Worm (Caenorhabditis elegans) whole organism, L4 larva: Measurements from ENCODE around the gene B0286.1.

Experiments
- D1046.2 ChIP-seq: fragments of 200-800 bp; sonication (Bioruptor generic); IDR thresholded peaks from 2 replicates; pipeline ENCODE4 v1.3.6; 2022; ENCODE audit warnings: missing genetic modification characterization, missing compliant biosample characterization
- F26F4.8 ChIP-seq: fragments of 200-800 bp; sonication (Bioruptor generic); conservative IDR thresholded peaks from 2 replicates; pipeline ENCODE4 v1.3.6; 2022; ENCODE audit warnings: missing genetic modification characterization, missing compliant biosample characterization
- F37D6.2 ChIP-seq: sonication (generic microtip); optimal IDR thresholded peaks from 2 replicates; lab custom pipeline; 2016; ENCODE audit warnings: mild to moderate bottlenecking, missing genetic modification characterization, missing compliant biosample characterization
- F44E2.7 ChIP-seq: fragments of 200-800 bp; sonication (Bioruptor generic); IDR thresholded peaks from 2 replicates; pipeline ENCODE4 v2.1.2; 2022; ENCODE audit warnings: missing genetic modification characterization, missing compliant biosample characterization
- T20F7.1 ChIP-seq: fragments of 200-800 bp; sonication (Bioruptor generic); optimal IDR thresholded peaks from 2 replicates; lab custom pipeline; 2018; ENCODE audit warnings: mild to moderate bottlenecking, missing genetic modification characterization, missing compliant biosample characterization
- Y48G9A.11 ChIP-seq: fragments of 200-800 bp; sonication (Bioruptor generic); IDR thresholded peaks from 2 replicates; pipeline ENCODE4 v1.3.6; 2022; ENCODE audit warnings: missing genetic modification reagents, missing genetic modification characterization, missing compliant biosample characterization
- Y5F2A.4 ChIP-seq: fragments of 200-800 bp; sonication (Bioruptor generic); optimal IDR thresholded peaks from 2 replicates; lab custom pipeline; 2018; ENCODE audit warnings: mild to moderate bottlenecking, missing genetic modification characterization, missing compliant biosample characterization
- Y75B8A.6 ChIP-seq: fragments of 200-800 bp; sonication (Bioruptor generic); IDR thresholded peaks from 2 replicates; pipeline ENCODE4 v1.3.6; 2022; ENCODE audit warnings: missing genetic modification reagents, missing genetic modification characterization, missing compliant biosample characterization
- aha-1 ChIP-seq: fragments of 150-350 bp; peaks from one replicate; lab custom pipeline; 2014; ENCODE audit warnings: missing biosample characterization, missing genetic modification characterization
- ama-1 ChIP-seq: fragments of 150-350 bp; optimal IDR thresholded peaks from 2 replicates; lab custom pipeline; 2014; ENCODE audit warnings: inconsistent platforms, mixed read lengths
- attf-4 ChIP-seq: sonication (generic microtip); optimal IDR thresholded peaks from 3 replicates; lab custom pipeline; 2017; ENCODE audit warnings: missing biosample characterization, missing genetic modification characterization
- ceh-44 ChIP-seq: fragments of 200-800 bp; sonication (Bioruptor generic); IDR thresholded peaks from 2 replicates; pipeline ENCODE4 v1.3.6; 2022; ENCODE audit warnings: missing genetic modification reagents, missing genetic modification characterization, missing compliant biosample characterization
- ceh-82 ChIP-seq: sonication (generic microtip); optimal IDR thresholded peaks from 2 replicates; lab custom pipeline; 2017; ENCODE audit warnings: missing biosample characterization, missing genetic modification characterization
- cey-2 ChIP-seq: sonication (generic microtip); optimal IDR thresholded peaks from 3 replicates; lab custom pipeline; 2017; ENCODE audit warnings: missing genetic modification characterization, mild to moderate bottlenecking, missing compliant biosample characterization, antibody characterized with exemption, borderline replicate concordance; ENCODE audit not compliant: insufficient read depth
- dmd-8 ChIP-seq: fragments of 200-800 bp; sonication (Bioruptor generic); IDR thresholded peaks from 2 replicates; pipeline ENCODE4 v1.3.6; 2022; ENCODE audit warnings: missing genetic modification characterization, missing compliant biosample characterization
- dmd-9 ChIP-seq: fragments of 200-800 bp; sonication (Bioruptor generic); IDR thresholded peaks from 2 replicates; pipeline ENCODE4 v1.3.6; 2022; ENCODE audit warnings: missing genetic modification reagents, missing genetic modification characterization, missing compliant biosample characterization
- duxl-1 ChIP-seq: sonication (generic microtip); optimal IDR thresholded peaks from 2 replicates; lab custom pipeline; 2016; ENCODE audit warnings: mild to moderate bottlenecking, missing genetic modification characterization, moderate library complexity, missing compliant biosample characterization; ENCODE audit not compliant: poor library complexity
- egl-27 ChIP-seq: sonication (generic microtip); optimal IDR thresholded peaks from 3 replicates; lab custom pipeline; 2017; ENCODE audit warnings: missing biosample characterization, missing genetic modification reagents, missing genetic modification characterization
- egl-43 ChIP-seq: fragments of 200-800 bp; sonication (Bioruptor generic); IDR thresholded peaks from 2 replicates; pipeline ENCODE4 v1.3.6; 2022; ENCODE audit warnings: missing genetic modification reagents, missing genetic modification characterization, missing compliant biosample characterization
- fkh-10 ChIP-seq: fragments of 150-350 bp; optimal IDR thresholded peaks from 2 replicates; lab custom pipeline; 2014; ENCODE audit warnings: missing biosample characterization, missing genetic modification reagents, missing genetic modification characterization
- hmg-1.1 ChIP-seq: fragments of 200-800 bp; sonication (Bioruptor generic); IDR thresholded peaks from 2 replicates; pipeline ENCODE4 v1.3.6; 2022; ENCODE audit warnings: missing genetic modification reagents, missing genetic modification characterization, missing compliant biosample characterization
- madf-5 ChIP-seq, 2 experiments: fragments of 200-800 bp; sonication (Bioruptor generic); IDR thresholded peaks; 2 replicates each; pipeline ENCODE4 v1.3.6; 2022; ENCODE audit warnings: missing compliant biosample characterization in 2 of 2, missing genetic modification characterization in 2 of 2
- mdl-1 ChIP-seq, 2 experiments: fragments of 150-350 bp in 1 of 2; sonication (generic microtip) in 1 of 2; optimal IDR thresholded peaks; 2 replicates each; lab custom pipeline; 2014 to 2017; ENCODE audit warnings: missing biosample characterization in 2 of 2, missing genetic modification characterization in 2 of 2
- mep-1 ChIP-seq: fragments of 150-350 bp; sonication (generic microtip); optimal IDR thresholded peaks from 3 replicates; lab custom pipeline; 2014; ENCODE audit warnings: missing biosample characterization, missing genetic modification characterization
- mes-2 ChIP-seq: sonication (generic microtip); optimal IDR thresholded peaks from 2 replicates; lab custom pipeline; 2016; ENCODE audit warnings: missing genotype, mild to moderate bottlenecking, missing genetic modification characterization, missing compliant biosample characterization; ENCODE audit not compliant: poor library complexity, severe bottlenecking
- mxl-2 ChIP-seq: fragments of 200-800 bp; sonication (Bioruptor generic); conservative IDR thresholded peaks from 2 replicates; pipeline ENCODE4 v1.3.6; 2022; ENCODE audit warnings: missing genetic modification reagents, missing genetic modification characterization, missing compliant biosample characterization
- nhr-11 ChIP-seq: fragments of 150-350 bp; optimal IDR thresholded peaks from 2 replicates; lab custom pipeline; 2014; ENCODE audit warnings: missing biosample characterization, missing genetic modification characterization
- nhr-111 ChIP-seq: fragments of 200-800 bp; sonication (Bioruptor generic); optimal IDR thresholded peaks from 2 replicates; lab custom pipeline; 2018; ENCODE audit warnings: mild to moderate bottlenecking, missing genetic modification characterization, missing compliant biosample characterization
- nhr-28 ChIP-seq: fragments of 150-350 bp; optimal IDR thresholded peaks from 2 replicates; lab custom pipeline; 2014; ENCODE audit warnings: missing biosample characterization, missing genetic modification characterization
- nhr-48 ChIP-seq: sonication (generic microtip); optimal IDR thresholded peaks from 2 replicates; lab custom pipeline; 2016; ENCODE audit warnings: mild to moderate bottlenecking, missing genetic modification characterization, missing compliant biosample characterization
- nhr-6 ChIP-seq: fragments of 150-350 bp; optimal IDR thresholded peaks from 2 replicates; lab custom pipeline; 2014; ENCODE audit warnings: missing biosample characterization, missing genetic modification characterization
- nhr-77 ChIP-seq: fragments of 150-350 bp; optimal IDR thresholded peaks from 2 replicates; lab custom pipeline; 2014; ENCODE audit warnings: missing biosample characterization, missing genetic modification characterization
- php-3 ChIP-seq: fragments of 200-800 bp; sonication (Bioruptor generic); IDR thresholded peaks from 2 replicates; pipeline ENCODE4 v1.3.6; 2022; ENCODE audit warnings: missing genetic modification reagents, missing genetic modification characterization, missing compliant biosample characterization
- sdz-12 ChIP-seq: fragments of 200-800 bp; sonication (Bioruptor generic); optimal IDR thresholded peaks from 2 replicates; lab custom pipeline; 2018; ENCODE audit warnings: mild to moderate bottlenecking, missing genetic modification characterization, missing compliant biosample characterization
- set-16 ChIP-seq: fragments of 200-800 bp; sonication (Bioruptor generic); IDR thresholded peaks from 2 replicates; pipeline ENCODE4 v1.3.6; 2022; ENCODE audit warnings: missing genetic modification reagents, missing genetic modification characterization, missing compliant biosample characterization
- snpc-1.2 ChIP-seq: fragments of 200-800 bp; sonication (Bioruptor generic); IDR thresholded peaks from 2 replicates; pipeline ENCODE4 v1.3.6; 2022; ENCODE audit warnings: missing genetic modification reagents, missing genetic modification characterization, missing compliant biosample characterization
- unc-130 ChIP-seq: sonication (generic microtip); optimal IDR thresholded peaks from 2 replicates; lab custom pipeline; 2016; ENCODE audit warnings: missing genetic modification reagents, missing genetic modification characterization, missing compliant biosample characterization
- vab-7 ChIP-seq: fragments of 200-800 bp; sonication (Bioruptor generic); IDR thresholded peaks from 2 replicates; pipeline ENCODE4 v1.3.6; 2022; ENCODE audit warnings: missing genetic modification reagents, missing genetic modification characterization, missing compliant biosample characterization
- ztf-11 ChIP-seq: fragments of 150-350 bp; optimal IDR thresholded peaks from 2 replicates; lab custom pipeline; 2014; ENCODE audit warnings: missing biosample characterization, missing genetic modification characterization

Gene B0286.1

DNA sequence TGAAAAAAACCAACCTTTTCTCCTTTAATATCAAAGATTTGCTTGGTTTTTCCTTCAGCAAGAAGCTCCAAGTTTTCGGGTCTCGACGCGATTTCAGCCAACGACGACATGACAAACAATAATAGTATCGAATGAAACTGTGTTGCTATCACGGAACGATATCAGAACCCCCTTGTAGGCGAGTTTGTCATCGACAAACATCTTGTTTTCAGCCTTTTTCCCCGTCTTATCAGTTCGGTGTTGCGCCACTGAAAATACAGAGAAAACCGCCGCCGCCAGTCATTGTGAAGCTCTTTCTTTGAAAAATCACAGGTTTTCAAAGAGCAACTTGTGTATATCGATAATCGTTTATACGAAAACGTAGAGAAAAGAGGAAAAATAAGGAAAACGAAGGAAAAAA lies 5.9 kb upstream of the B0286.1 start, which contains the start of gene paic-1 (continued):
- TF ChIP-seq dmd-8 (GFP tag; lab: Robert Waterston, UW), result 0 out of 2 replicates have a peak, but pooled peaks have one; percentile 18
- peak; percentile 54 for TF ChIP-seq mes-2 (tag; lab: Kevin White, UChicago)
- peak; percentile 50 for TF ChIP-seq mep-1
- no peak for TF ChIP-seq sdz-12 (GFP tag; lab: Kevin White, UChicago)
- no peak for TF ChIP-seq ztf-11 (tag; lab: Kevin White, UChicago)
- TF ChIP-seq nhr-6 (tag; lab: Kevin White, UChicago), result no peak
- TF ChIP-seq ceh-82 (tag; lab: Kevin White, UChicago), result no peak
- no peak for TF ChIP-seq T20F7.1 (GFP tag; lab: Kevin White, UChicago)
- no peak for TF ChIP-seq nhr-77
- no peak for TF ChIP-seq unc-130 (GFP tag; lab: Kevin White, UChicago)
- no peak for TF ChIP-seq nhr-111
- TF ChIP-seq F37D6.2 (tag; lab: Kevin White, UChicago), result no peak
- TF ChIP-seq nhr-28 (tag; lab: Kevin White, UChicago), result peak; percentile 37
- TF ChIP-seq ama-1 (lab: Kevin White, UChicago), result peak; percentile 80
- TF ChIP-seq Y5F2A.4 (GFP tag; lab: Kevin White, UChicago), result no peak
- no peak for TF ChIP-seq Y48G9A.11 (GFP tag; lab: Robert Waterston, UW)
- no peak for TF ChIP-seq aha-1 (tag; lab: Kevin White, UChicago)
- no peak for TF ChIP-seq nhr-48 (tag; lab: Kevin White, UChicago)
- no peak for TF ChIP-seq F44E2.7 (GFP tag; lab: Robert Waterston, UW)
- no peak for TF ChIP-seq fkh-10 (GFP tag; lab: Kevin White, UChicago)
- no peak for TF ChIP-seq ceh-44 (GFP tag; lab: Robert Waterston, UW)
- no peak for TF ChIP-seq snpc-1.2
- TF ChIP-seq vab-7, result no peak
- TF ChIP-seq cey-2 (tag; lab: Kevin White, UChicago), result no peak
- no peak for TF ChIP-seq Y75B8A.6 (GFP tag; lab: Robert Waterston, UW)
- no peak for TF ChIP-seq duxl-1 (tag; lab: Kevin White, UChicago)
- no peak for TF ChIP-seq madf-5 (GFP tag; IDR thresholded peaks at IDR 0.05; lab: Robert Waterston, UW)
- TF ChIP-seq egl-27, result no peak

DNA sequence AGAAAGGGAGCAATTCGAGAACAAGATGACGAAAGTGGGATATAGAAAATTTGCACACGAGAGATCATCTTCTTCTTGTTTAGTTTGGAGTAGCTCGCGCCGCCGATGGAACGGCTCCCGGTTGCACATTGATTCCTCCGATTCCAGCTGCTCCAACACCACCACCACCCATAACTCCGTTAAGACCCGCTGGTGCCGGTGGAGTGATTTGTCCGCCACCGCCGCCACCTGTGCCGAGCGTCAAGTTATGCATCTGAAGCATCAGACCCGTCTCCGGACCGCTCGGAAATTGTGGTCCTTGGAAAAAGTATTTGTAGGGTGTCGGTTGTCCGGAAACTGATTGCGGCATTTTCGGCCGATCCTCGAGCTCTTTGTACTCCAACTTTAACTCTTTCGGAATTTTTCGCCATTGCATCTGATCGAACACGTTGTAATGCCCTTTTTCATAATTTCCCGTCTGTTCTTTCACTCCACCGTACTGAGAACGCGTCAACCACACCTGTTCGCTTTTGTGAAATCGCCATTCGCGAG lies 5.4 kb upstream of the B0286.1 start:
- no peak for TF ChIP-seq mdl-1 (tag; optimal IDR thresholded peaks at IDR 0.05; lab: Kevin White, UChicago)
- TF ChIP-seq cey-2 (tag; lab: Kevin White, UChicago), result no peak
- 0 out of 2 replicates have a peak, but pooled peaks have one; percentile 23 for TF ChIP-seq F26F4.8 (GFP tag; lab: Robert Waterston, UW)
- TF ChIP-seq aha-1 (tag; lab: Kevin White, UChicago), result peak; percentile 70
- 0 out of 2 replicates have a peak, but pooled peaks have one; percentile 61 for TF ChIP-seq dmd-9
- TF ChIP-seq set-16, result peak; percentile 81
- 0 out of 2 replicates have a peak, but pooled peaks have one; percentile 54 for TF ChIP-seq D1046.2 (GFP tag; lab: Robert Waterston, UW)
- TF ChIP-seq, all 104 proteins: peak for 5

DNA sequence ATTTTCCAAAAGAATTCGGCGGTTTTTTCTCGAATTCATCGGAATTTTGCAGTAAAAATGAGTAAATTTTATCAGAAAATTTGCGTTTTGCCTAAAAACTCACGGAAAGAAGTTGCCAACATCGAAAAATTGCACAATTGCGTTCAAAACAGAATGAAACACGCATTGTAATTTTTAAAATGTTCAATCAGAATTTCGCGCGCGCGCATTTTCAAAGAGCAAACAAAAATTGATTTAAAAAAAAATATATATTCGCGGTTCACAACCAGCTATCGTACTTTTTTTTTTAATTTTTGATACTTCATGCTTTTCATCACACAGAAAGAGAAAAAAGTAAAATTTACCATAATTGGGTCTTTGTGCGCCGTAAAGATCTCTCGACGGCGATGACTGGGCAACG lies 3.4 kb upstream of the B0286.1 start:
- TF ChIP-seq hmg-1.1 (GFP tag; lab: Robert Waterston, UW), result no peak
- no peak for TF ChIP-seq mep-1
- TF ChIP-seq D1046.2 (GFP tag; lab: Robert Waterston, UW), result 0 out of 2 replicates have a peak, but pooled peaks have one; percentile 29
- TF ChIP-seq attf-4 (tag; lab: Kevin White, UChicago), result no peak
- TF ChIP-seq vab-7, result no peak
- no peak for TF ChIP-seq nhr-11 (tag; lab: Kevin White, UChicago)
- no peak for TF ChIP-seq php-3 (GFP tag; lab: Robert Waterston, UW)
- TF ChIP-seq mxl-2 (GFP tag; lab: Robert Waterston, UW), result no peak
- no peak for TF ChIP-seq egl-43 (GFP tag; lab: Robert Waterston, UW)
